Fruit fly (Drosophila melanogaster) whole organism: Measurements from ENCODE around the gene CG31792.

Experiments used
- CG8478 ChIP-seq: fragments of >200 bp; optimal IDR thresholded peaks from 2 replicates; lab custom pipeline; 2018; ENCODE audit warnings: inconsistent platforms
- Dll ChIP-seq: fragments of >200 bp; optimal IDR thresholded peaks from 2 replicates; lab custom pipeline; 2017
- EcR ChIP-seq, 2 experiments: fragments of >200 bp; optimal IDR thresholded peaks; 2 replicates each; lab custom pipeline; 2017; ENCODE audit warnings: missing biosample characterization in 2 of 2, missing genetic modification characterization in 2 of 2, missing genetic modification reagents in 2 of 2
- pan ChIP-seq: fragments of >200 bp; optimal IDR thresholded peaks from 2 replicates; lab custom pipeline; 2017
- psq ChIP-seq: fragments of >200 bp; optimal IDR thresholded peaks from 2 replicates; lab custom pipeline; 2017
- usp ChIP-seq: fragments of >200 bp; optimal IDR thresholded peaks from 2 replicates; lab custom pipeline; 2017; ENCODE audit warnings: missing biosample characterization, missing genetic modification characterization, mixed read lengths

Gene CG31792

DNA sequence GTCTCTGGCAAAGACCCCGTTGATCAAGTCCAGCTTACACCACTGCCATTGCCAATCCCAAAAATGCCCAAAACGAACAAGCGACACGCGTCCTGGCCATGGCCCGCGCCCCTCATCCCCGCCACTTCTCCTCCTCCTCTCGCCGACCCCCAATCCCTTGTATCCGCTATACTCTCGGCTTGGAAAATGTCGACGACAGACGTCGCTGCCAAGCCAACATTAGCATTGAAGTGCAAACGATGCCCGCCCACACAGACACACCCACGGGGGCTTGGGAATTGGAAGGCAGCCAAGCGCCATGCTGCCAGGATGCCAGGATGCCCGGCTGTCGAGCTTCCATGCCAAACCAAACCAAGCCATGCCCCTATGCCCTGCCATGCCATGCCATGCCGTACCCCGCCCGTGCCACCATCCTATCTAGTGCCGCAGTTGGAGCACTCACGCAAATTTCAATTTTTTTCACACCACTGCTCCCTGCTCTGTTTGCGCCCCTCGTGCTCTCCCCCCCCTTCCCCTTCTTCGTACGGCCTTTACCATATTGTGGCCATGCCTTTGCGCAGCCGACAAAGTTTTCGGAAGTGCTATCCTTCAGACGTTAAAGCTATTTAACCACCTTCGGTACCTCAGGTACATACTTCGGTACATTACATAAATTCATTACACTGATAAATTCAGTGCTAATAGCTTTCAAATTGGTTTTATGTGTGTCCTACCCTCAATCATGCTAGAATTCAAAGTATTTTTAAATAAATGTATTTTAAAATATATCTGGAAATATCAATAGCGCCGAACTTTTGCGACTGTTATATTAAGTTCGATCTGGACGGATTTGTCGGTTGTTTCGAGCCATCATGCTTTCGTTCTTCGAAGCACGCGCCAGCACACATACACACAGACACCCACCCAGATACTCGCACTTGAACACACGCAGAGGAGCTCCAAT lies 24.3 kb downstream of the CG31792 start:
- no peak for TF ChIP-seq psq (lab: Kevin White, UChicago)
- no peak for TF ChIP-seq usp (GFP tag; lab: Kevin White, UChicago)
- no peak for TF ChIP-seq pan (lab: Kevin White, UChicago)
- TF ChIP-seq Dll (lab: Kevin White, UChicago), result no peak
- no peak for TF ChIP-seq EcR (GFP tag; optimal IDR thresholded peaks at IDR 0.05; lab: Kevin White, UChicago)
- TF ChIP-seq CG8478, result no peak

- TF ChIP-seq psq (lab: Kevin White, UChicago), result no peak
Measured at dm6 chr2L:19022221-19022516, 24.9 kb downstream of the CG31792 start, which contains the start of gene CG15172. Gene CG15172 (plus strand): TSS chr2L:19022417.

dm6 chr2L:19023972-19024743 lies 26.9 kb downstream of the CG31792 start:
- TF ChIP-seq pan (lab: Kevin White, UChicago) (no peak), EcR (GFP tag; optimal IDR thresholded peaks at IDR 0.05; lab: Kevin White, UChicago) (no peak), usp (GFP tag; lab: Kevin White, UChicago) (no peak), Dll (lab: Kevin White, UChicago) (no peak), CG8478 (no peak), psq (lab: Kevin White, UChicago) (no peak)

DNA sequence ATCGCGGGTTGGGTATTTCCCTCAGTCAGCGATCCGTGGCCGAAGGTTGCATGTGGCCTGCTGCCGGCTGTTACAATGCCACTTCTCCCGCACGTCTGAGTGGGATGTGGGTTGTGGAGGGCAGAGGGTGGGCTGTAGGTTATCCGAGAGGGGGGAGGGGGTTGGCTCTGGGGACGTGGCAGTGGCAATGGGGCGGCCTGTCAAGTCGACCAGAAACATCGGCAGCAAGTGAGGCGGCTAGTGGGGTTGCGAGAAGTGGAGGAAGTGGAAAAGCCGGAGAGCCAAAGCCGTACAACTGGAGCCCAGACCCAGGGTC lies 27.5 kb downstream of the CG31792 start:
- TF ChIP-seq Dll (lab: Kevin White, UChicago) (no peak), usp (GFP tag; lab: Kevin White, UChicago) (no peak), pan (lab: Kevin White, UChicago) (no peak), CG8478 (no peak), psq (lab: Kevin White, UChicago) (no peak), EcR (GFP tag; optimal IDR thresholded peaks at IDR 0.05; lab: Kevin White, UChicago) (no peak)

DNA sequence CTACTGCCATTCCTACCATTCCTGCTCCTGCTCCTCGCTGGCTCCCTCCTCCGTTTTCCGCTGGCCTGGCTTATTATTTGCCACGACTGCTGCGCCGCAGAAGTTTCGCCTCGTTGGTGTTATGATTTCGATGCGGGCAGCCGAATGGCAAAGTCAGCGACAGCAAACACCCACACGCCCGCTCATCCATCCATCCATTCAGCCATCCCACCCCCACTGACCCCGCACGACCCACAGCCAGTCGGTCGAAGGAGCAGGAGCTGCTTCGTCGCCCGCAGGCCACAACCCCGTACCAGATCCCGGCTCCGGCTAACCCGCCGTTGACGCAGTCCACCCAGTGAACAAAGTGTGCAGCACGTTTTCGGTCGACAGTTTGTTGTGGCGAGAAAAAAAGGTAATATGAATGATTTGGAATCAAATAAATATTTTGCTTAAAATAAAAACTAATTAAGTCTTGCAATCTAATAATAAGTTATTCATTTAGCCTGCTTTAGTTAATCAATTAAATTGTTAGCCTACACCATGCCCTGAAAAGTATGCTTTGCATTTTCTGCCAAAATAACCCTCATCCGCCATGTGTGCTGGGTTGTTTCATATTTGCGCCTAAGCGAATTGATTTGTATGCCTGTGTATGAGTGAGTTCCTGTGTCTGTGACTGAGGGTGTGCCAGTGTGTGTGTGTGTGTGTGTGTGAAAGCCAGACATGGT lies 29.4 kb downstream of the CG31792 start:
- TF ChIP-seq usp (GFP tag; lab: Kevin White, UChicago) (no peak), psq (lab: Kevin White, UChicago) (no peak), EcR (GFP tag; optimal IDR thresholded peaks at IDR 0.05; lab: Kevin White, UChicago) (no peak), pan (lab: Kevin White, UChicago) (no peak)

DNA sequence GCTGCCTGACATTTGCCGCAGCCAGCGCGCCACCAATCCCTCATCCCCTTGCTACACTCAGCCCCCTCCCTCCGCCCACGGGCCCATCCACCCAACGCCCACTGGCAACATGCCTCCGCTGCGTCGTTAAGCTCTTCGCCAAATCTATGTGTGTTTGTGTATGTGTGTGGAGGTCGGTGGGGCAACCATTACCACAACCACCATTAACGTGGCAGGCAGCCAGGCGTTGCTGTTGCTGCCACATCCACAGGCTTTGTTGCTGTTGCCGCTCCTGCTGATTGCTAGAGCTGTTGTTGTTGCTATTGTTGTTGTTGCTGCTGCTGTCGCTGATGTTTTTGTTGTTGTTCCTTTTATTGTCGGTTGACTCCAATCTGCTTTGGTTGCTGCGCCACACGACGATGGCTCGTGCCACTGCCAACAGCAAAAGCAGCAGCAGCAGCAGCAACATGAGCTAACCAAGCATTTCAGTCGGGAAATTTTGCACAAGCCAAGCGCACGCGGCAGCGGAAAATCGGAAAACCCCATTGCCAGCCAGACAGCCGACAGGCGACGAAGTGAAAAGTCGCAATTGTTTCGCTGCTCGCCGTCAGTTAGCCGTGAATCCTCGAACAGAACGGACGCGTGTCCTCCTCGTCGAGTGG lies 30.1 kb downstream of the CG31792 start, which contains the start of gene Sidpn:
Sidpn (plus strand) TSS at position 465 of the 641 bp plus-strand sequence.
- TF ChIP-seq EcR (GFP tag; optimal IDR thresholded peaks at IDR 0.05; lab: Kevin White, UChicago), result no peak
- no peak for TF ChIP-seq usp (GFP tag; lab: Kevin White, UChicago)
- TF ChIP-seq CG8478, result no peak
- TF ChIP-seq Dll (lab: Kevin White, UChicago), result no peak
- TF ChIP-seq pan (lab: Kevin White, UChicago), result no peak
- no peak for TF ChIP-seq psq (lab: Kevin White, UChicago)

dm6 chr2L:19033288-19033687 lies 36.0 kb downstream of the CG31792 start, which contains the start of gene hook:
Gene hook (minus strand): TSS chr2L:19033498.
- TF ChIP-seq usp (GFP tag; lab: Kevin White, UChicago), result no peak
- TF ChIP-seq pan (lab: Kevin White, UChicago), result no peak
- TF ChIP-seq CG8478, result no peak
- no peak for TF ChIP-seq EcR (GFP tag; optimal IDR thresholded peaks at IDR 0.05; lab: Kevin White, UChicago)

DNA sequence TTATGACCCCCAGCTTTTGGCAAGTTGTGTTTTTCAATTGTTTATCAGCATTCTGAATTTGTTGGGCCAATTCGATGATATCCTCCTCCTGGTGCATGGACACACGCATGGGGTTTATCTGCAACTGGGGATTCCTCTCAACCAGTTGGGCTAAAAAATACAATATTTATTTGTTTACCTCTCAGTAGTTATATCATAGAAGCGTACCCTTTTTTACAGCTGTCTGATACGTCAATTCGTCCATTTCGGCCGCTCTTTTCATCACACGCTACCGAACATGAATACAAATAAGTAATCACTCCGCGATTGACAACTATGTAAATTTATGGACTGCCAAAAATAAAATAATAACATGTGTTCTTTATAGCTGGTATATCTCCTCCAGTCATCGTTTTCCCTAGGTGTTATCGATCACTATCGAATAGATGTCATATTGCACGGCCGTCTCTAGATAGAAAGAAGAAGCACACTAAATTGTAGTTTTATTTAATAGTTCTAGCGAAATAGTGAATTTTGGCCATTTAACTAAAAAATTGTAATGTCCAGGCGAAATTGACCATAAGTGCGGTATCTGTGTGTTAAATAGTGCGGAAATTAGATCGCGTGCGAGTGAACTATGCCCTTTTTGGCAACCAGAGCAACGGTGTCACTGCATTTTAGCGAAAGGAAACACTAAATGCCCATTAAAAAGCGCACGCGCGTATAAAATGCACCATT lies 37.1 kb downstream of the CG31792 start, which contains the start of the genes mib2 and CG31800:
mib2 (plus strand) TSS at position 232 of the 717 bp plus-strand sequence.
CG31800 (minus strand) TSS at position 364 of the 717 bp plus-strand sequence.
- TF ChIP-seq EcR (GFP tag; optimal IDR thresholded peaks at IDR 0.05; lab: Kevin White, UChicago) (no peak), usp (GFP tag; lab: Kevin White, UChicago) (no peak), pan (lab: Kevin White, UChicago) (no peak), psq (lab: Kevin White, UChicago) (no peak), CG8478 (no peak), Dll (lab: Kevin White, UChicago) (no peak)

dm6 chr2L:19035013-19035412 lies 37.8 kb downstream of the CG31792 start:
- TF ChIP-seq psq (lab: Kevin White, UChicago) (no peak), pan (lab: Kevin White, UChicago) (no peak), Dll (lab: Kevin White, UChicago) (no peak), usp (GFP tag; lab: Kevin White, UChicago) (no peak), EcR (GFP tag; optimal IDR thresholded peaks at IDR 0.05; lab: Kevin White, UChicago) (no peak), CG8478 (no peak)

DNA sequence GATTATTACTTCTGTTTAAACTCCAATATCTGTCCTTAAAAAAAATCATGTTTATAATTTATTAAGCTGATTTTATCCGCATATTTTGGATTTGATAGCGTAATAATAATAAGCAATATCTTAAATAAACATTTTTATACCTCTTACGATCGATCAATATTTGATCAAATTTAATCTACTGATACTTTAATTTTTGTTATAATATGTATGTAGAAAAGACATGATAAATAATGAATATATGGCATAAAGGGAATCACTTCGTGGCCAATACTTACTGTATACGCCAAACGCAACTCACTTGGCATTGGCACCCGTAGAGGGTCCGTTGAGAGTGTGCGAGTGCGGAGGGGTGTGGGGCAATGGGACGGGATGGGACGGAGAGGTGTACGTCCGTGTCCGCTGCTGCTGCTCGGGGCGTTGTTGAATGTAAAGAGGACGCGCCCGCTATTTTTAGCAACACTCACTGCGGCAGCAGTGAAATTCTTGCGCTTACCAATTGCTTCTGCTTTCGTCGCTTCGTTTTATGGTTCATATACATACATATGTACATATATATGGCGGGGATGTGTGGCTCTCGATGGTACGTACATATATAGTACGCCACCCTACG lies 39.0 kb downstream of the CG31792 start:
- TF ChIP-seq CG8478 (no peak), EcR (GFP tag; optimal IDR thresholded peaks at IDR 0.05; lab: Kevin White, UChicago) (no peak), psq (lab: Kevin White, UChicago) (no peak), Dll (lab: Kevin White, UChicago) (no peak), pan (lab: Kevin White, UChicago) (no peak), usp (GFP tag; lab: Kevin White, UChicago) (no peak)
